Worm (Caenorhabditis elegans): Measurements from ENCODE around the gene fbxa-190.

Gene fbxa-190

DNA sequence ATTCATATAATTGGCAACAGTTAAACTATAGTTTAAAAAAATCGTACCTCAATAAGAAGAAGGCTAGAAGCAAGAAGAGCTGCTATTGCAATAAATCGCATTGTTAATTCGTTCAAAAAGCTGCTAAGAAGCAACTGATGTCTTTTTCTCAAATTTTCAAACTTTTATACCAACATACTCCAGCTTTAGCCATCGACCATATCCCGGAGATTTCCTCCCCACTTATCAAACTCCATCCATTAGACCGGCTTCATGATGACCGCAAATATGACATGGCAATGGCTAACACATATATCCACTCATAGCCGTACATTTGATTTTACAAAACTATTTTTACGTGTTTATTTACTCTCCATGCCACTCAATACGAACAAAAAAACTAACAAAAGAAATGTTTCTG is 38.7 kb downstream of the fbxa-190 start, which contains the start of gene abu-2:
abu-2 (minus strand) TSS at position 101 of the 400 bp plus-strand sequence.
- TF ChIP-seq dao-5 (tag; optimal IDR thresholded peaks at IDR 0.05) (no peak), him-1 (tag; optimal IDR thresholded peaks at IDR 0.05) (no peak), W03F9.2 (tag; optimal IDR thresholded peaks at IDR 0.05) (no peak)

DNA sequence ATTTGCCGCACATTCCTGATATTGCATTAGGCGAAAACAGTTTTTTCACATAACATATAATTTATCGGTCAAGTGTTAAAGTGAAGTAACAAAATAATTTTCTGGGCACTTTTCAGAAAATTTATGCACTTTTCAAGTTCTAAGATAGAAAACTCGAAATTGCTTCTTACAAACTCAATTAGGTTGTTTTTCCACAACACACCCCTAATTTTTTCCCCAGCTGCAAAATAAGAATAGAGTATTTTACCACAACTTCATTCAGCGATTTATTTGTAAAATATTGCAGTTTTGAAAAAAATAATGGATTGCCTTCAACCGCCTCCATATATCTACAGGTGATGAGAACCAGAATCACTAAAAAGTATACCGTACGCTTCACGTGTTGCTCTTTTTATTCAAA is 41.0 kb downstream of the fbxa-190 start, which contains the start of gene srh-19:
srh-19 (plus strand) TSS at position 301 of the 400 bp plus-strand sequence.
- TF ChIP-seq him-1 (tag; optimal IDR thresholded peaks at IDR 0.05) (no peak), W03F9.2 (tag; optimal IDR thresholded peaks at IDR 0.05) (no peak), dao-5 (tag; optimal IDR thresholded peaks at IDR 0.05) (no peak)

DNA sequence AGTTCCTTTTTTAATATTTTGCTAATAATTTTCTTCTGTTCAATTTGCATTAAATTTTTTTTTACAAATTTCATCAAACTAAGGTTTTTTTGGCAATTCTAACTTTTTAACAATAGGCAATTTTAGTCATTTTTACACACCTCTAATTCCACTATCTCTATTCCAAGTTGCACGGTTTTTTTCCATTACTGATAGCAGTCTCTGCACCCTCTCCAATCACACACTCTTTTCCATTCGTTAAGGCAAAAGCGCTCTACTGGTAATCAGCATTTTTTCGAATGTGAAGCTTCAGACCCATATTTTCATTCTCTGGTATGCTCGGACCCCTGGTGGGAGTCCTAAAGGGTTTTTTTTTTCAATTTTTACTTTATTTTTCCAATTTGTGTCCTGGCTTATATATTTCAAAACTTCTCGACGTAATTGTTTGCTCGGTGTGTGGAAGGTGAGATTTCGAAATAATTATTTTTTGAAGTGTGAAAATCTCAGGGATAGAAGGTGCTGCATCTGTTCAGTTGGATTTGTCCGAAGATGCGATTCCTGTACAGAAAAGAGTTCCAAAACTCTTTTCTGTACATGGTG is 45.1 kb downstream of the fbxa-190 start, which contains the start of the genes F19G12.4 and F19G12.8:
F19G12.4 (plus strand) TSS at position 529 of the 579 bp plus-strand sequence.
F19G12.8 (plus strand) TSS at position 545 of the 579 bp plus-strand sequence.
- TF ChIP-seq him-1 (tag; optimal IDR thresholded peaks at IDR 0.05) (no peak), dao-5 (tag; optimal IDR thresholded peaks at IDR 0.05) (no peak), W03F9.2 (tag; optimal IDR thresholded peaks at IDR 0.05) (no peak)

DNA sequence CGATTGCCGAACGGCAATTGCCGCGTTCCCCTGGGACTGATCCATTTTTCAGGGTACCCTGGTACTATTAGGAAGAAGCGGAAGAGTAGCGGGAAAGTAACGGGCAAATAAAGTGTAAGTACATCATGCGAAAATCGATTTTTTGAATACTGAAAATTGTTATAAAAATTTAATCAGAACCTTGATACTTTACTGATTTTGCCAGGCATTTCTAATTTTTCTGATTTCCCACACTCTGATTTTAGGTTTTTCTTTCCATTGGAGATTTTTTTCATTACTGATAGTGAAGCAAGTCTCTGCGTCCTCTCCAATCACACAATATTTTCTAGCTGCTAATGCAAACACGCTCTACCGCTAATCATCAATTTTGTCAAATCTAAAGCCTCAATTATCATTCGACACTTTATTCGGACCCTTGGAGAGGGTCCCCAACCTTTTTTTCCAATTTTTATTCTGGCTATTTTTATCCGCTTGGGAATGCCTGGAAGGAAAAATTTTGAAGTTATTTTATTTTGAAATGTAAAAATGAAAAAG is 47.4 kb downstream of the fbxa-190 start, which contains the start of gene F19G12.9:
F19G12.9 (plus strand) TSS at position 51 of the 534 bp plus-strand sequence.
- no peak for TF ChIP-seq dao-5 (tag; optimal IDR thresholded peaks at IDR 0.05)
- no peak for TF ChIP-seq W03F9.2 (tag; optimal IDR thresholded peaks at IDR 0.05)
- TF ChIP-seq him-1 (tag; optimal IDR thresholded peaks at IDR 0.05): no peak

DNA sequence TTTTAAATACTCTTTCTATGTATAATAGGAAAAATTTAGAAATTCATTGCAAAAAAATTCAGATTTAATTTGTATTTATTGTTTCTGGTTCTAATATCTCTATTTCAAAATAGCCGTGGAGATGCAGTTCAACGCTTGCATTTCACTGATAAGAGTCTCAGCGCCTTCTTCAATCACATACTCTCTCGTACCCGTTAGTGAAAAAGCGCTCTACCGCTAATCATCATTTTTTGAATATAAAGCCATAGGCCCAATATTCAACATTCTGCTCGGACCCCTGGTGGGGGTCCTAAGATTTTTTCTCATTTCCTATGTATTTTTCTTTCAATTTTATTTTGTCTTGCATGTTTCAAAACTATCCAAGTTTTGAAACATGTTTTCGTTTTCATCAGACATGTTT is 48.7 kb downstream of the fbxa-190 start:
- TF ChIP-seq dao-5 (tag; optimal IDR thresholded peaks at IDR 0.05) (no peak), him-1 (tag; optimal IDR thresholded peaks at IDR 0.05) (no peak), W03F9.2 (tag; optimal IDR thresholded peaks at IDR 0.05) (no peak)
